Worm (Caenorhabditis elegans) whole organism, L4 larva: Measurements from ENCODE around the gene ndub-3.

Experiments
- D1046.2 ChIP-seq: fragments of 200-800 bp; sonication (Bioruptor generic); IDR thresholded peaks from 2 replicates; pipeline ENCODE4 v1.3.6; 2022; ENCODE audit warnings: missing genetic modification characterization, missing compliant biosample characterization
- F10B5.3 ChIP-seq: sonication (generic microtip); optimal IDR thresholded peaks from 2 replicates; lab custom pipeline; 2016; ENCODE audit warnings: mild to moderate bottlenecking, missing genetic modification characterization, missing compliant biosample characterization
- F26F4.8 ChIP-seq: fragments of 200-800 bp; sonication (Bioruptor generic); conservative IDR thresholded peaks from 2 replicates; pipeline ENCODE4 v1.3.6; 2022; ENCODE audit warnings: missing genetic modification characterization, missing compliant biosample characterization
- F44E2.7 ChIP-seq: fragments of 200-800 bp; sonication (Bioruptor generic); IDR thresholded peaks from 2 replicates; pipeline ENCODE4 v2.1.2; 2022; ENCODE audit warnings: missing genetic modification characterization, missing compliant biosample characterization
- F49E8.2 ChIP-seq: sonication (generic microtip); optimal IDR thresholded peaks from 2 replicates; lab custom pipeline; 2016; ENCODE audit warnings: missing compliant biosample characterization, mild to moderate bottlenecking, missing genetic modification characterization, borderline replicate concordance
- R02D3.7 ChIP-seq: fragments of 150-350 bp; sonication (generic microtip); optimal IDR thresholded peaks from 3 replicates; lab custom pipeline; 2014; ENCODE audit warnings: missing biosample characterization, missing genetic modification characterization
- T26A8.4 ChIP-seq: fragments of 200-800 bp; sonication (Bioruptor generic); IDR thresholded peaks from 2 replicates; pipeline ENCODE4 v1.3.6; 2022; ENCODE audit warnings: missing genetic modification characterization, missing compliant biosample characterization
- Y48G9A.11 ChIP-seq: fragments of 200-800 bp; sonication (Bioruptor generic); IDR thresholded peaks from 2 replicates; pipeline ENCODE4 v1.3.6; 2022; ENCODE audit warnings: missing genetic modification reagents, missing genetic modification characterization, missing compliant biosample characterization
- Y5F2A.4 ChIP-seq: fragments of 200-800 bp; sonication (Bioruptor generic); optimal IDR thresholded peaks from 2 replicates; lab custom pipeline; 2018; ENCODE audit warnings: mild to moderate bottlenecking, missing genetic modification characterization, missing compliant biosample characterization
- aha-1 ChIP-seq: fragments of 150-350 bp; peaks from one replicate; lab custom pipeline; 2014; ENCODE audit warnings: missing biosample characterization, missing genetic modification characterization
- ceh-20 ChIP-seq: fragments of 200-800 bp; sonication (Bioruptor generic); IDR thresholded peaks from 2 replicates; pipeline ENCODE4 v1.3.6; 2022; ENCODE audit warnings: missing genetic modification reagents, missing genetic modification characterization, missing compliant biosample characterization
- ceh-28 ChIP-seq: fragments of 150-350 bp; optimal IDR thresholded peaks from 2 replicates; lab custom pipeline; 2014; ENCODE audit warnings: missing biosample characterization, missing genetic modification reagents, missing genetic modification characterization
- ceh-32 ChIP-seq: sonication (generic microtip); optimal IDR thresholded peaks from 2 replicates; lab custom pipeline; 2016; ENCODE audit warnings: mild to moderate bottlenecking, missing genetic modification characterization, missing compliant biosample characterization; ENCODE audit not compliant: poor library complexity
- ceh-44 ChIP-seq: fragments of 200-800 bp; sonication (Bioruptor generic); IDR thresholded peaks from 2 replicates; pipeline ENCODE4 v1.3.6; 2022; ENCODE audit warnings: missing genetic modification reagents, missing genetic modification characterization, missing compliant biosample characterization
- ceh-82 ChIP-seq: sonication (generic microtip); optimal IDR thresholded peaks from 2 replicates; lab custom pipeline; 2017; ENCODE audit warnings: missing biosample characterization, missing genetic modification characterization
- daf-12 ChIP-seq: fragments of 150-350 bp; optimal IDR thresholded peaks from 2 replicates; lab custom pipeline; 2014; ENCODE audit warnings: missing biosample characterization, missing genetic modification reagents, missing genetic modification characterization
- daf-8 ChIP-seq: fragments of 200-800 bp; sonication (Bioruptor generic); IDR thresholded peaks from 2 replicates; pipeline ENCODE4 v1.3.6; 2022; ENCODE audit warnings: missing genetic modification characterization, missing compliant biosample characterization
- dmd-8 ChIP-seq: fragments of 200-800 bp; sonication (Bioruptor generic); IDR thresholded peaks from 2 replicates; pipeline ENCODE4 v1.3.6; 2022; ENCODE audit warnings: missing genetic modification characterization, missing compliant biosample characterization
- dve-1 ChIP-seq: sonication (generic microtip); optimal IDR thresholded peaks from 2 replicates; lab custom pipeline; 2017; ENCODE audit warnings: antibody characterized with exemption, mild to moderate bottlenecking, missing genetic modification characterization, missing compliant biosample characterization; ENCODE audit not compliant: insufficient read depth
- egl-27 ChIP-seq: sonication (generic microtip); optimal IDR thresholded peaks from 3 replicates; lab custom pipeline; 2017; ENCODE audit warnings: missing biosample characterization, missing genetic modification reagents, missing genetic modification characterization
- gei-8 ChIP-seq: fragments of 200-800 bp; sonication (Bioruptor generic); optimal IDR thresholded peaks from 2 replicates; lab custom pipeline; 2018; ENCODE audit warnings: mild to moderate bottlenecking, missing genetic modification characterization, missing compliant biosample characterization
- hlh-11 ChIP-seq: fragments of 200-800 bp; sonication (Bioruptor generic); optimal IDR thresholded peaks from 2 replicates; lab custom pipeline; 2018; ENCODE audit warnings: mild to moderate bottlenecking, missing genetic modification characterization, missing compliant biosample characterization
- lin-13 ChIP-seq: fragments of 150-350 bp; optimal IDR thresholded peaks from 2 replicates; lab custom pipeline; 2014; ENCODE audit warnings: missing biosample characterization, missing genetic modification reagents, missing genetic modification characterization
- lin-15B ChIP-seq: fragments of 150-350 bp; sonication (generic microtip); optimal IDR thresholded peaks from 3 replicates; lab custom pipeline; 2014; ENCODE audit warnings: missing biosample characterization, missing genetic modification characterization
- lin-38 ChIP-seq: fragments of 200-800 bp; sonication (Bioruptor generic); IDR thresholded peaks from 2 replicates; pipeline ENCODE4 v1.3.6; 2022; ENCODE audit warnings: missing genetic modification reagents, missing genetic modification characterization, missing compliant biosample characterization
- lin-39 ChIP-seq: fragments of 150-350 bp; optimal IDR thresholded peaks from 2 replicates; lab custom pipeline; 2014; ENCODE audit warnings: missing biosample characterization, missing genetic modification reagents, missing genetic modification characterization
- madf-5 ChIP-seq, 2 experiments: fragments of 200-800 bp; sonication (Bioruptor generic); IDR thresholded peaks; 2 replicates each; pipeline ENCODE4 v1.3.6; 2022; ENCODE audit warnings: missing compliant biosample characterization in 2 of 2, missing genetic modification characterization in 2 of 2
- madf-9 ChIP-seq: fragments of 200-800 bp; sonication (Bioruptor generic); conservative IDR thresholded peaks from 2 replicates; pipeline ENCODE4 v1.3.6; 2022; ENCODE audit warnings: missing genetic modification reagents, missing genetic modification characterization, missing compliant biosample characterization
- nhr-10 ChIP-seq: fragments of 150-350 bp; optimal IDR thresholded peaks from 2 replicates; lab custom pipeline; 2014; ENCODE audit warnings: missing biosample characterization, missing genetic modification characterization
- nhr-102 ChIP-seq: sonication (generic microtip); optimal IDR thresholded peaks from 2 replicates; lab custom pipeline; 2016; ENCODE audit warnings: mild to moderate bottlenecking, missing genetic modification characterization, moderate library complexity, missing compliant biosample characterization
- nhr-111 ChIP-seq: fragments of 200-800 bp; sonication (Bioruptor generic); optimal IDR thresholded peaks from 2 replicates; lab custom pipeline; 2018; ENCODE audit warnings: mild to moderate bottlenecking, missing genetic modification characterization, missing compliant biosample characterization
- nhr-237 ChIP-seq: sonication (generic microtip); optimal IDR thresholded peaks from 2 replicates; lab custom pipeline; 2017; ENCODE audit warnings: missing biosample characterization, missing genetic modification characterization
- nhr-25 ChIP-seq: sonication (generic microtip); optimal IDR thresholded peaks from 2 replicates; lab custom pipeline; 2017; ENCODE audit warnings: missing genetic modification characterization, mild to moderate bottlenecking, missing compliant biosample characterization, antibody characterized with exemption, moderate library complexity, borderline replicate concordance; ENCODE audit not compliant: insufficient read depth
- nhr-41 ChIP-seq: fragments of 200-800 bp; sonication (Bioruptor generic); IDR thresholded peaks from 2 replicates; pipeline ENCODE4 v1.3.6; 2022; ENCODE audit warnings: missing genetic modification reagents, missing genetic modification characterization, missing compliant biosample characterization
- nhr-6 ChIP-seq: fragments of 150-350 bp; optimal IDR thresholded peaks from 2 replicates; lab custom pipeline; 2014; ENCODE audit warnings: missing biosample characterization, missing genetic modification characterization
- nhr-76 ChIP-seq: fragments of 150-350 bp; optimal IDR thresholded peaks from 2 replicates; lab custom pipeline; 2014; ENCODE audit warnings: missing biosample characterization, missing genetic modification characterization
- nhr-77 ChIP-seq: fragments of 150-350 bp; optimal IDR thresholded peaks from 2 replicates; lab custom pipeline; 2014; ENCODE audit warnings: missing biosample characterization, missing genetic modification characterization
- rbr-2 ChIP-seq: sonication (generic microtip); optimal IDR thresholded peaks from 2 replicates; lab custom pipeline; 2016; ENCODE audit warnings: missing genotype, missing genetic modification characterization, missing compliant biosample characterization
- saeg-2 ChIP-seq: fragments of 200-800 bp; sonication (Bioruptor generic); IDR thresholded peaks from 2 replicates; pipeline ENCODE4 v1.3.6; 2022; ENCODE audit warnings: missing genetic modification reagents, missing genetic modification characterization, missing compliant biosample characterization
- sdz-12 ChIP-seq: fragments of 200-800 bp; sonication (Bioruptor generic); optimal IDR thresholded peaks from 2 replicates; lab custom pipeline; 2018; ENCODE audit warnings: mild to moderate bottlenecking, missing genetic modification characterization, missing compliant biosample characterization
- set-16 ChIP-seq: fragments of 200-800 bp; sonication (Bioruptor generic); IDR thresholded peaks from 2 replicates; pipeline ENCODE4 v1.3.6; 2022; ENCODE audit warnings: missing genetic modification reagents, missing genetic modification characterization, missing compliant biosample characterization
- snpc-1.2 ChIP-seq: fragments of 200-800 bp; sonication (Bioruptor generic); IDR thresholded peaks from 2 replicates; pipeline ENCODE4 v1.3.6; 2022; ENCODE audit warnings: missing genetic modification reagents, missing genetic modification characterization, missing compliant biosample characterization
- snpc-4 ChIP-seq: fragments of 150-350 bp; optimal IDR thresholded peaks from 2 replicates; lab custom pipeline; 2014; ENCODE audit warnings: missing biosample characterization, missing genetic modification characterization
- spr-1 ChIP-seq: sonication (generic microtip); optimal IDR thresholded peaks from 2 replicates; lab custom pipeline; 2016; ENCODE audit warnings: mild to moderate bottlenecking, missing genetic modification characterization, missing compliant biosample characterization
- tag-97 ChIP-seq: fragments of 200-800 bp; sonication (Bioruptor generic); IDR thresholded peaks from 2 replicates; pipeline ENCODE4 v1.3.6; 2022; ENCODE audit warnings: missing genetic modification characterization, missing compliant biosample characterization
- tra-1 ChIP-seq: fragments of 200-800 bp; sonication (Bioruptor generic); IDR thresholded peaks from 2 replicates; pipeline ENCODE4 v1.3.6; 2022; ENCODE audit warnings: missing genetic modification reagents, missing genetic modification characterization, missing compliant biosample characterization
- unc-39 ChIP-seq: sonication (generic microtip); optimal IDR thresholded peaks from 2 replicates; lab custom pipeline; 2017; ENCODE audit warnings: missing biosample characterization, missing genetic modification characterization
- unc-62 ChIP-seq, 3 experiments: fragments of 150-350 bp in 1 of 3; sonication (generic microtip); optimal IDR thresholded peaks in 2 of 3; peaks in 1 of 3; 1 replicate in 1 of 3; 2 replicates in 2 of 3; lab custom pipeline; 2014 to 2017; ENCODE audit warnings: missing biosample characterization in 3 of 3, missing genetic modification characterization in 3 of 3, missing genetic modification reagents in 3 of 3, missing genotype in 1 of 3
- zag-1 ChIP-seq: fragments of 150-350 bp; optimal IDR thresholded peaks from 2 replicates; lab custom pipeline; 2014; ENCODE audit warnings: missing biosample characterization, missing genetic modification characterization
- zip-2 ChIP-seq: fragments of 150-350 bp; optimal IDR thresholded peaks from 2 replicates; lab custom pipeline; 2014; ENCODE audit warnings: missing biosample characterization, missing genetic modification characterization
- ztf-7 ChIP-seq: fragments of 150-350 bp; optimal IDR thresholded peaks from 2 replicates; lab custom pipeline; 2014; ENCODE audit warnings: missing biosample characterization, missing genetic modification characterization

Gene ndub-3

ce11 chrII:8931405-8932149, 33.1 kb downstream of the ndub-3 start (continued):
- TF ChIP-seq ceh-82 (no peak), zip-2 (no peak), tag-97 (GFP tag; lab: Robert Waterston, UW) (no peak), nhr-10 (tag; lab: Kevin White, UChicago) (no peak), rbr-2 (tag; lab: Kevin White, UChicago) (peak; percentile 35), nhr-6 (tag; lab: Kevin White, UChicago) (no peak), zag-1 (tag; lab: Kevin White, UChicago) (no peak), unc-39 (tag; lab: Kevin White, UChicago) (no peak), madf-9 (GFP tag; lab: Robert Waterston, UW) (0 out of 2 replicates have a peak, but pooled peaks have one; percentile 21), snpc-1.2 (no peak), lin-13 (GFP tag; lab: Kevin White, UChicago) (no peak), lin-38 (no peak), dve-1 (tag; lab: Kevin White, UChicago) (peak; percentile 28), ceh-44 (GFP tag; lab: Robert Waterston, UW) (no peak), R02D3.7 (tag; lab: Kevin White, UChicago) (no peak), T26A8.4 (GFP tag; lab: Robert Waterston, UW) (no peak), ceh-20 (GFP tag; lab: Robert Waterston, UW) (no peak), egl-27 (tag; lab: Kevin White, UChicago) (no peak), nhr-25 (tag; lab: Kevin White, UChicago) (no peak), hlh-11 (tag; lab: Kevin White, UChicago) (peak; percentile 72), Y5F2A.4 (GFP tag; lab: Kevin White, UChicago) (no peak), nhr-77 (tag; lab: Kevin White, UChicago) (no peak), F10B5.3 (tag; lab: Kevin White, UChicago) (no peak), nhr-76 (no peak), gei-8 (GFP tag; lab: Kevin White, UChicago) (no peak), saeg-2 (no peak), nhr-102 (tag; lab: Kevin White, UChicago) (no peak), F49E8.2 (tag; lab: Kevin White, UChicago) (no peak), madf-5 (GFP tag; IDR thresholded peaks at IDR 0.05; lab: Robert Waterston, UW) (no peak), lin-39 (tag; lab: Kevin White, UChicago) (no peak), nhr-111 (no peak), tra-1 (GFP tag; lab: Robert Waterston, UW) (no peak), ztf-7 (tag; lab: Kevin White, UChicago) (no peak), dmd-8 (GFP tag; lab: Robert Waterston, UW) (no peak), set-16 (GFP tag; lab: Robert Waterston, UW) (no peak), snpc-4 (tag; lab: Kevin White, UChicago) (no peak), Y48G9A.11 (GFP tag; lab: Robert Waterston, UW) (no peak), F26F4.8 (GFP tag; lab: Robert Waterston, UW) (0 out of 2 replicates have a peak, but pooled peaks have one; percentile 11), spr-1 (peak; percentile 4), D1046.2 (GFP tag; lab: Robert Waterston, UW) (no peak), daf-12 (tag; lab: Kevin White, UChicago) (no peak), sdz-12 (no peak), daf-8 (GFP tag; lab: Robert Waterston, UW) (no peak), nhr-41 (GFP tag; lab: Robert Waterston, UW) (no peak), lin-15B (tag; lab: Kevin White, UChicago) (no peak), ceh-28 (tag; lab: Kevin White, UChicago) (no peak), nhr-237 (tag; lab: Kevin White, UChicago) (no peak), ceh-32 (tag; lab: Kevin White, UChicago) (no peak), aha-1 (tag; lab: Kevin White, UChicago) (peak; percentile 99), unc-62 (GFP tag; optimal IDR thresholded peaks at IDR 0.05 in 1 of 2; lab: Kevin White, UChicago) (peak in 1 of 2 experiments; percentile 82), unc-62 (tag; optimal IDR thresholded peaks at IDR 0.05; lab: Kevin White, UChicago) (no peak), F44E2.7 (GFP tag; lab: Robert Waterston, UW) (no peak)
